Worm (Caenorhabditis elegans) whole organism, early embryonic: ENCODE measurements around the gene tag-131.

Experiments
- F13C5.2 ChIP-seq: sonication (generic microtip); optimal IDR thresholded peaks from 2 replicates; lab custom pipeline; 2017; ENCODE audit warnings: mild to moderate bottlenecking, missing genetic modification characterization, inconsistent platforms, missing compliant biosample characterization
- aly-1 ChIP-seq: sonication (generic microtip); optimal IDR thresholded peaks from 2 replicates; lab custom pipeline; 2016; ENCODE audit warnings: missing genetic modification characterization, missing compliant biosample characterization
- ama-1 ChIP-seq: fragments of 150-350 bp; optimal IDR thresholded peaks from 2 replicates; lab custom pipeline; 2014
- ceh-13 ChIP-seq: fragments of 200-800 bp; sonication (Bioruptor generic); optimal IDR thresholded peaks from 2 replicates; lab custom pipeline; 2018; ENCODE audit warnings: mild to moderate bottlenecking, missing genetic modification characterization, missing compliant biosample characterization
- ets-7 ChIP-seq: sonication (generic microtip); optimal IDR thresholded peaks from 2 replicates; lab custom pipeline; 2016; ENCODE audit warnings: missing genotype, missing genetic modification characterization, missing compliant biosample characterization
- tbx-11 ChIP-seq: fragments of 200-800 bp; sonication (Bioruptor generic); IDR thresholded peaks from 2 replicates; pipeline ENCODE4 v1.3.6; 2022; ENCODE audit warnings: missing genetic modification characterization, missing compliant biosample characterization
- tbx-37 ChIP-seq: fragments of 200-800 bp; sonication (Bioruptor generic); conservative IDR thresholded peaks from 2 replicates; pipeline ENCODE4 v1.3.6; 2022; ENCODE audit warnings: missing genetic modification reagents, missing genetic modification characterization, missing compliant biosample characterization
- tra-4 ChIP-seq: sonication (generic microtip); optimal IDR thresholded peaks from 2 replicates; lab custom pipeline; 2017; ENCODE audit warnings: missing genetic modification characterization, missing compliant biosample characterization

- TF ChIP-seq aly-1 (no peak), ama-1 (lab: Kevin White, UChicago) (no peak), tbx-11 (GFP tag; lab: Robert Waterston, UW) (no peak), ets-7 (no peak), tra-4 (tag; lab: Kevin White, UChicago) (no peak), F13C5.2 (no peak), ceh-13 (GFP tag; lab: Kevin White, UChicago) (no peak), tbx-37 (GFP tag; lab: Robert Waterston, UW) (no peak)
These were observed 10.9 kb downstream of the tag-131 start for ce11 chrIII:4328208-4328987.
